Worm (Caenorhabditis elegans) whole organism, young adult: ENCODE results near the gene rpn-3.

Experiments used
- B0019.2 ChIP-seq: fragments of 200-800 bp; sonication (Bioruptor generic); conservative IDR thresholded peaks from 2 replicates; pipeline ENCODE4 v1.3.6; 2022; ENCODE audit warnings: missing genetic modification reagents, missing genetic modification characterization, missing compliant biosample characterization
- B0035.1 ChIP-seq: sonication (generic microtip); optimal IDR thresholded peaks from 2 replicates; lab custom pipeline; 2016; ENCODE audit warnings: missing genetic modification characterization, mild to moderate bottlenecking, missing compliant biosample characterization, missing genotype, missing genetic modification reagents
- B0336.3 ChIP-seq: fragments of 200-800 bp; sonication (Bioruptor generic); IDR thresholded peaks from 2 replicates; pipeline ENCODE4 v1.3.6; 2022; ENCODE audit warnings: missing genetic modification characterization, missing compliant biosample characterization
- F22D6.2 ChIP-seq: sonication (generic microtip); optimal IDR thresholded peaks from 2 replicates; lab custom pipeline; 2016; ENCODE audit warnings: mild to moderate bottlenecking, missing genetic modification characterization, missing compliant biosample characterization
- F33H1.4 ChIP-seq: fragments of 200-800 bp; sonication (Bioruptor generic); IDR thresholded peaks from 2 replicates; pipeline ENCODE4 v1.3.6; 2022; ENCODE audit warnings: missing genetic modification reagents, missing genetic modification characterization, missing compliant biosample characterization
- F37B4.10 ChIP-seq: fragments of 200-800 bp; sonication (Bioruptor generic); IDR thresholded peaks from 2 replicates; pipeline ENCODE4 v1.3.6; 2022; ENCODE audit warnings: missing genetic modification characterization, missing compliant biosample characterization
- F57A8.1 ChIP-seq: fragments of 200-800 bp; sonication (Bioruptor generic); optimal IDR thresholded peaks from 2 replicates; lab custom pipeline; 2018; ENCODE audit warnings: mild to moderate bottlenecking, missing genetic modification characterization, moderate library complexity, missing compliant biosample characterization
- Y67H2A.10 ChIP-seq: fragments of 200-800 bp; sonication (Bioruptor generic); conservative IDR thresholded peaks from 2 replicates; pipeline ENCODE4 v1.3.6; 2022; ENCODE audit warnings: missing genetic modification reagents, missing genetic modification characterization, missing compliant biosample characterization
- ZK185.1 ChIP-seq: sonication (generic microtip); optimal IDR thresholded peaks from 2 replicates; lab custom pipeline; 2016; ENCODE audit warnings: mild to moderate bottlenecking, missing genetic modification characterization, missing compliant biosample characterization; ENCODE audit not compliant: poor library complexity, severe bottlenecking
- aptf-2 ChIP-seq: fragments of 200-800 bp; sonication (Bioruptor generic); conservative IDR thresholded peaks from 2 replicates; pipeline ENCODE4 v1.3.6; 2022; ENCODE audit warnings: missing genetic modification reagents, missing genetic modification characterization, missing compliant biosample characterization
- atf-7 ChIP-seq: sonication (generic microtip); optimal IDR thresholded peaks from 2 replicates; lab custom pipeline; 2017; ENCODE audit warnings: mild to moderate bottlenecking, missing genetic modification characterization, missing compliant biosample characterization
- bed-2 ChIP-seq: fragments of 200-800 bp; sonication (Bioruptor generic); IDR thresholded peaks from 2 replicates; pipeline ENCODE4 v1.3.6; 2022; ENCODE audit warnings: missing genetic modification reagents, missing genetic modification characterization, missing compliant biosample characterization
- cebp-1 ChIP-seq, 2 experiments: fragments of 200-800 bp in 1 of 2; sonication (Bioruptor generic) in 1 of 2; sonication (generic microtip) in 1 of 2; IDR thresholded peaks in 1 of 2; optimal IDR thresholded peaks in 1 of 2; 2 replicates each; pipeline versions ENCODE4 v1.3.6 to Lab custom; 2017 to 2022; ENCODE audit warnings: missing compliant biosample characterization in 2 of 2, missing genetic modification characterization in 2 of 2, mild to moderate bottlenecking in 1 of 2, missing genetic modification reagents in 1 of 2, moderate library complexity in 1 of 2
- cebp-2 ChIP-seq: fragments of 200-800 bp; sonication (Bioruptor generic); IDR thresholded peaks from 2 replicates; pipeline ENCODE4 v1.3.6; 2022; ENCODE audit warnings: missing genetic modification characterization, missing compliant biosample characterization
- ceh-58 ChIP-seq: fragments of 200-800 bp; sonication (Bioruptor generic); IDR thresholded peaks from 2 replicates; pipeline ENCODE4 v1.3.6; 2022; ENCODE audit warnings: missing genetic modification characterization, missing compliant biosample characterization
- ceh-79 ChIP-seq: sonication (generic microtip); optimal IDR thresholded peaks from 2 replicates; lab custom pipeline; 2017; ENCODE audit warnings: mild to moderate bottlenecking, missing genetic modification characterization, missing compliant biosample characterization
- ceh-91 ChIP-seq: fragments of 200-800 bp; sonication (Bioruptor generic); IDR thresholded peaks from 2 replicates; pipeline ENCODE4 v1.3.6; 2022; ENCODE audit warnings: missing genetic modification reagents, missing genetic modification characterization, missing compliant biosample characterization
- die-1 ChIP-seq: sonication (generic microtip); optimal IDR thresholded peaks from 2 replicates; lab custom pipeline; 2016; ENCODE audit warnings: missing genotype, mild to moderate bottlenecking, missing genetic modification characterization, missing compliant biosample characterization
- dox-1 ChIP-seq: fragments of 200-800 bp; sonication (Bioruptor generic); IDR thresholded peaks from 2 replicates; pipeline ENCODE4 v1.3.6; 2022; ENCODE audit warnings: missing genetic modification reagents, missing genetic modification characterization, missing compliant biosample characterization
- dpff-1 ChIP-seq: sonication (generic microtip); optimal IDR thresholded peaks from 2 replicates; lab custom pipeline; 2017; ENCODE audit warnings: mild to moderate bottlenecking, missing genetic modification characterization, missing compliant biosample characterization
- egl-18 ChIP-seq: fragments of 200-800 bp; sonication (Bioruptor generic); IDR thresholded peaks from 2 replicates; pipeline ENCODE4 v1.3.6; 2022; ENCODE audit warnings: missing genetic modification reagents, missing genetic modification characterization, missing compliant biosample characterization
- egl-44 ChIP-seq: fragments of 200-800 bp; sonication (Bioruptor generic); IDR thresholded peaks from 2 replicates; pipeline ENCODE4 v1.3.6; 2022; ENCODE audit warnings: missing genetic modification reagents, missing genetic modification characterization, missing compliant biosample characterization
- ets-4 ChIP-seq: fragments of 200-800 bp; sonication (Bioruptor generic); optimal IDR thresholded peaks from 2 replicates; lab custom pipeline; 2018; ENCODE audit warnings: mild to moderate bottlenecking, missing genetic modification characterization, missing compliant biosample characterization
- fkh-3 ChIP-seq: sonication (generic microtip); optimal IDR thresholded peaks from 2 replicates; lab custom pipeline; 2016; ENCODE audit warnings: mild to moderate bottlenecking, missing genetic modification characterization, missing compliant biosample characterization
- hmg-1.2 ChIP-seq: fragments of 200-800 bp; sonication (Bioruptor generic); IDR thresholded peaks from 2 replicates; pipeline ENCODE4 v1.3.6; 2022; ENCODE audit warnings: missing genetic modification reagents, missing genetic modification characterization, missing compliant biosample characterization
- lag-1 ChIP-seq: fragments of 200-800 bp; sonication (Bioruptor generic); IDR thresholded peaks from 2 replicates; pipeline ENCODE4 v1.3.6; 2022; ENCODE audit warnings: missing genetic modification reagents, missing genetic modification characterization, missing compliant biosample characterization
- lin-54 ChIP-seq: fragments of 200-800 bp; sonication (Bioruptor generic); optimal IDR thresholded peaks from 2 replicates; lab custom pipeline; 2018; ENCODE audit warnings: mild to moderate bottlenecking, missing genetic modification characterization, missing compliant biosample characterization
- lsl-1 ChIP-seq: fragments of 200-800 bp; sonication (Bioruptor generic); optimal IDR thresholded peaks from 2 replicates; lab custom pipeline; 2018; ENCODE audit warnings: mild to moderate bottlenecking, missing genetic modification characterization, moderate library complexity, missing compliant biosample characterization
- mel-28 ChIP-seq: sonication (generic microtip); optimal IDR thresholded peaks from 2 replicates; lab custom pipeline; 2016; ENCODE audit warnings: borderline replicate concordance, mild to moderate bottlenecking, missing genetic modification characterization, missing compliant biosample characterization
- mes-4 ChIP-seq: sonication (generic microtip); optimal IDR thresholded peaks from 2 replicates; lab custom pipeline; 2016; ENCODE audit warnings: missing genotype, missing genetic modification characterization, missing compliant biosample characterization
- mxl-1 ChIP-seq: sonication (generic microtip); optimal IDR thresholded peaks from 2 replicates; lab custom pipeline; 2016; ENCODE audit warnings: missing genetic modification characterization, missing compliant biosample characterization
- nfya-1 ChIP-seq: sonication (generic microtip); optimal IDR thresholded peaks from 2 replicates; lab custom pipeline; 2017; ENCODE audit warnings: antibody characterized with exemption, missing compliant biosample characterization, missing genetic modification characterization, borderline replicate concordance; ENCODE audit not compliant: insufficient read depth
- nfya-2 ChIP-seq: fragments of 200-800 bp; sonication (Bioruptor generic); IDR thresholded peaks from 2 replicates; pipeline ENCODE4 v1.3.6; 2022; ENCODE audit warnings: missing genetic modification reagents, missing genetic modification characterization, missing compliant biosample characterization
- nfyb-1 ChIP-seq: fragments of 200-800 bp; sonication (Bioruptor generic); IDR thresholded peaks from 2 replicates; pipeline ENCODE4 v1.3.6; 2022; ENCODE audit warnings: missing genetic modification reagents, missing genetic modification characterization, missing compliant biosample characterization
- nhr-80 ChIP-seq: sonication (generic microtip); optimal IDR thresholded peaks from 2 replicates; lab custom pipeline; 2016; ENCODE audit warnings: missing genetic modification characterization, missing compliant biosample characterization
- pha-4 ChIP-seq: fragments of 150-350 bp; sonication (generic microtip); optimal IDR thresholded peaks from 2 replicates; lab custom pipeline; 2014; ENCODE audit warnings: missing biosample characterization, missing genetic modification reagents, missing genetic modification characterization
- rec-8 ChIP-seq, 2 experiments: sonication (generic microtip); optimal IDR thresholded peaks; 2 replicates each; lab custom pipeline; 2016; ENCODE audit warnings: mild to moderate bottlenecking in 2 of 2, missing genetic modification characterization in 2 of 2, missing genetic modification reagents in 2 of 2, missing genotype in 2 of 2, missing biosample characterization in 1 of 2, missing compliant biosample characterization in 1 of 2, moderate library complexity in 1 of 2
- repo-1 ChIP-seq: sonication (generic microtip); optimal IDR thresholded peaks from 2 replicates; lab custom pipeline; 2017; ENCODE audit warnings: mild to moderate bottlenecking, missing genetic modification characterization, missing compliant biosample characterization
- snpc-3.4 ChIP-seq: sonication (generic microtip); optimal IDR thresholded peaks from 2 replicates; lab custom pipeline; 2017; ENCODE audit warnings: missing genetic modification characterization, mild to moderate bottlenecking, missing compliant biosample characterization, antibody characterized with exemption, moderate library complexity, missing genotype, missing genetic modification reagents
- tlf-1 ChIP-seq: fragments of 200-800 bp; sonication (Bioruptor generic); optimal IDR thresholded peaks from 2 replicates; lab custom pipeline; 2018; ENCODE audit warnings: mild to moderate bottlenecking, missing genetic modification characterization, missing compliant biosample characterization
- unc-130 ChIP-seq: sonication (generic microtip); optimal IDR thresholded peaks from 2 replicates; lab custom pipeline; 2016; ENCODE audit warnings: missing genetic modification reagents, missing genetic modification characterization, missing compliant biosample characterization
- unc-62 ChIP-seq: fragments of 150-350 bp; optimal IDR thresholded peaks from 2 replicates; lab custom pipeline; 2014; ENCODE audit warnings: missing biosample characterization, missing genetic modification reagents, missing genetic modification characterization
- zfh-2 ChIP-seq: fragments of 200-800 bp; sonication (Bioruptor generic); conservative IDR thresholded peaks from 2 replicates; pipeline ENCODE4 v1.3.6; 2022; ENCODE audit warnings: missing genetic modification reagents, missing genetic modification characterization, missing compliant biosample characterization
- ztf-25 ChIP-seq: fragments of 200-800 bp; sonication (Bioruptor generic); IDR thresholded peaks from 2 replicates; pipeline ENCODE4 v1.3.6; 2022; ENCODE audit warnings: missing genetic modification reagents, missing genetic modification characterization, missing compliant biosample characterization

The rpn-3 gene

DNA sequence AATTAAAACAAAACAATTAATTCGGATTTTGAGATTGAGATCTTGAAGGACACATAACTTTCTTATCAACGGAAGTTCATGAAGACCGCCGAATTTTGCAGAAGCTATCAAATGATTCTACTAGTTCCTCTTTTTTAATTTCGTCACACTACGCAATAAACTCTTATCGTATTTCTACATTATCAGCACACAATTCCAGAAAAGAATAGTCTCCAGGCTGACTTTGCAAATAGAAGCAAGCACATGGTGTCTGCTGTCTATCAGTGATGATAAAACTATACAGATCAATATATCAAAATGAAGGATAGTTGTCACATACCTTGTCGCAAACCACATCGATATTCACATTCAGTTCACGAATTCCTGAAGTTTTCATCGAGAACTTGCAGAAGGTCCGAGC lies 46.7 kb upstream of the rpn-3 start:
- TF ChIP-seq lag-1 (GFP tag; lab: Robert Waterston, UW), result no peak
- TF ChIP-seq egl-44 (GFP tag; lab: Robert Waterston, UW), result no peak
- no peak for TF ChIP-seq mxl-1 (tag; lab: Kevin White, UChicago)
- no peak for TF ChIP-seq hmg-1.2 (GFP tag; lab: Robert Waterston, UW)
- TF ChIP-seq die-1, result no peak
- peak; percentile 97 for TF ChIP-seq nhr-80 (tag; lab: Kevin White, UChicago)
- TF ChIP-seq ets-4 (GFP tag; lab: Kevin White, UChicago), result peak; percentile 66
- 0 out of 2 replicates have a peak, but pooled peaks have one; percentile 35 for TF ChIP-seq cebp-1 (GFP tag; IDR thresholded peaks at IDR 0.05; lab: Robert Waterston, UW)
- TF ChIP-seq cebp-1 (tag; optimal IDR thresholded peaks at IDR 0.05; lab: Kevin White, UChicago), result no peak
- peak; percentile 44; the same call in 1 of the 2 replicates for TF ChIP-seq dox-1 (GFP tag; lab: Robert Waterston, UW)
- TF ChIP-seq F22D6.2, result no peak
- 0 out of 2 replicates have a peak, but pooled peaks have one; percentile 42 for TF ChIP-seq nfyb-1

DNA sequence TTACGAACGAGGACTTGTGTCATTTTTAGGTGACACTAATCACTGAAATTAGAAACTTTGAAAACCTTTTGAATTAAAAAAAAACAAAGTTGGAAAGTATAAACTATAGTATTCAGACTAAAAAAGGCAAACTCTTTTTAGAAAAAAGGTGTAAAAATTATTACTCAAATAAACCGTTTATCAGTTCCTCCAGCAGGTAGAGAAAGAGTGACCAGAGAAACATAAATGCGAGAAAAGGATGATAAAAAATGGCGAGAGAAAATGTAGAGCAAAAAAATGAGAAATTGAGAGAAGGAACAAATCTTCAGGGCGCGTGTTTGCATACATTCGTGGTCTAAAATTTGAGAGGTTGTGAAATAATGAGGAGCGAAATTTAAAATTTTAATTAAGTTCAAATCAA lies 45.3 kb upstream of the rpn-3 start, which contains the start of gene lap-1:
lap-1 (minus strand) TSS at position 42 of the 400 bp plus-strand sequence.
- TF ChIP-seq zfh-2 (GFP tag; lab: Robert Waterston, UW) (no peak), cebp-1 (GFP tag; IDR thresholded peaks at IDR 0.05; lab: Robert Waterston, UW) (no peak), cebp-1 (tag; optimal IDR thresholded peaks at IDR 0.05; lab: Kevin White, UChicago) (peak; percentile 28), nhr-80 (tag; lab: Kevin White, UChicago) (peak; percentile 48), B0035.1 (tag; lab: Kevin White, UChicago) (no peak)

DNA sequence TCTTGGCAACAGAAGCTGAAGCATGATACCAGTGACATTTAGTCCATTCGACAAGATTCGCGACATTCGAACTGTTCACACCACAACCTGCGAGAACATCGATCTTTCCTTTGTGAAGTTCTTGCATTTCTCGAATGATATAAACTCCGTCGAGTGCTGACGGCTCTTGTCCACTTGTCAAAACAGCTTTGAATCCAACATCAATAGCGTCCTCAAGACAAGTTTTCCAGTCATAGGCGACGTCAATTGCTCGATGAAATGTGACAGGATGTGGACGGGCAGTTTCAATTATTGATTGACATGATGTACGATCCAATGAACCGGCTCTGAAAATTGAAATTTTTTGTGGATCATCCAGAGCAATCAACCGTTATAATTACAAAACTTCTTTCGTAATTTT lies 44.5 kb upstream of the rpn-3 start:
- TF ChIP-seq Y67H2A.10 (GFP tag; lab: Robert Waterston, UW), result no peak
- no peak for TF ChIP-seq B0336.3 (GFP tag; lab: Robert Waterston, UW)
- TF ChIP-seq cebp-2 (GFP tag; lab: Robert Waterston, UW), result no peak
- no peak for TF ChIP-seq ceh-79
- TF ChIP-seq pha-4, result no peak
- no peak for TF ChIP-seq nfya-2 (GFP tag; lab: Robert Waterston, UW)
- TF ChIP-seq mel-28 (tag; lab: Kevin White, UChicago), result no peak
- no peak for TF ChIP-seq ZK185.1
- TF ChIP-seq B0019.2 (GFP tag; lab: Robert Waterston, UW), result no peak
- TF ChIP-seq ztf-25 (GFP tag; lab: Robert Waterston, UW), result no peak
- no peak for TF ChIP-seq ets-4 (GFP tag; lab: Kevin White, UChicago)
- no peak for TF ChIP-seq lsl-1 (GFP tag; lab: Kevin White, UChicago)
- TF ChIP-seq unc-62 (GFP tag; lab: Kevin White, UChicago), result no peak
- no peak for TF ChIP-seq aptf-2 (GFP tag; lab: Robert Waterston, UW)
- TF ChIP-seq mes-4, result no peak
- no peak for TF ChIP-seq bed-2 (GFP tag; lab: Robert Waterston, UW)
- TF ChIP-seq tlf-1 (GFP tag; lab: Kevin White, UChicago), result no peak

DNA sequence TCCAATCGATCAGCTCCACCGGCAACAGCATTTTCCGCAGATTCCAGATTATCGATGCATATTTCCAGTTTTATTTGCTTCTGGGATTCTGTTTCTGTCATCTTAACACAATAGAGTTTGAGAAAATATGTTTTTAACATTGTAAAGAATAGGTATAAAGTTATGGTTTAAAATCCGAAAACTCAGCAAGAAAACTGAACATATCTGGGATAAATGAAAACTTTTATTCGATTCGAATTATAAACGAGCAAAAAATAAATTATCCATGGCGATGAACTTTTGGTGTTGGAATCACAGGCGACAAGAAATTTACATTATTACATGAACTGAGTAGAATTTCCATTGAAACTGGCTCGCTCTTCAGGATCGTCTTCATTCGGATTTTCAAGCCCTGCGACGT lies 43.6 kb upstream of the rpn-3 start, which contains the start of gene cutc-1:
cutc-1 (minus strand) TSS at position 101 of the 400 bp plus-strand sequence.
- TF ChIP-seq unc-130 (no peak), snpc-3.4 (tag; lab: Kevin White, UChicago) (no peak), lin-54 (GFP tag; lab: Kevin White, UChicago) (no peak), egl-18 (GFP tag; lab: Robert Waterston, UW) (no peak), atf-7 (tag; lab: Kevin White, UChicago) (no peak), repo-1 (tag; lab: Kevin White, UChicago) (no peak), fkh-3 (tag; lab: Kevin White, UChicago) (no peak), dpff-1 (no peak), nfya-1 (no peak), aptf-2 (GFP tag; lab: Robert Waterston, UW) (no peak), rec-8 (tag; optimal IDR thresholded peaks at IDR 0.05; lab: Kevin White, UChicago) (no peak), F37B4.10 (GFP tag; lab: Robert Waterston, UW) (no peak), F33H1.4 (GFP tag; lab: Robert Waterston, UW) (no peak), ceh-58 (GFP tag; lab: Robert Waterston, UW) (no peak), ets-4 (GFP tag; lab: Kevin White, UChicago) (no peak), ceh-91 (GFP tag; lab: Robert Waterston, UW) (no peak), F57A8.1 (GFP tag; lab: Kevin White, UChicago) (no peak)
